Fruit fly (Drosophila melanogaster) whole organism, prepupa: ENCODE results near the gene CG4375.

Source experiments
- Blimp-1 ChIP-seq: fragments of 200-800 bp; sonication (Bioruptor generic); optimal IDR thresholded peaks from 3 replicates; lab custom pipeline; 2017; ENCODE audit warnings: missing biosample characterization, missing genetic modification characterization, mild to moderate bottlenecking, moderate library complexity, missing genetic modification reagents
- CG10669 ChIP-seq: fragments of 200-800 bp; sonication (Bioruptor generic); optimal IDR thresholded peaks from 3 replicates; lab custom pipeline; 2018; ENCODE audit warnings: missing biosample characterization, mild to moderate bottlenecking, missing genetic modification characterization, moderate library complexity
- CG31627 ChIP-seq: fragments of 200-800 bp; sonication (Bioruptor generic); optimal IDR thresholded peaks from 3 replicates; lab custom pipeline; 2016; ENCODE audit warnings: missing biosample characterization, missing genetic modification characterization
- CG32006 ChIP-seq: fragments of 200-800 bp; sonication (Bioruptor generic); optimal IDR thresholded peaks from 3 replicates; lab custom pipeline; 2017; ENCODE audit warnings: missing biosample characterization, mild to moderate bottlenecking, missing genetic modification characterization
- CG6163 ChIP-seq: fragments of 200-800 bp; sonication (Bioruptor generic); IDR thresholded peaks from 3 replicates; pipeline ENCODE4 v1.3.6; 2022; ENCODE audit warnings: missing biosample characterization, missing genetic modification characterization
- CG6854 ChIP-seq: fragments of 200-800 bp; sonication (Bioruptor generic); optimal IDR thresholded peaks from 2 replicates; lab custom pipeline; 2017; ENCODE audit warnings: missing biosample characterization, mild to moderate bottlenecking, missing genetic modification characterization
- CG7368 ChIP-seq: fragments of 200-800 bp; sonication (Bioruptor generic); optimal IDR thresholded peaks from 3 replicates; lab custom pipeline; 2016; ENCODE audit warnings: missing biosample characterization, missing genetic modification characterization
- CG8319 ChIP-seq: fragments of 200-800 bp; sonication (Bioruptor generic); optimal IDR thresholded peaks from 3 replicates; lab custom pipeline; 2016; ENCODE audit warnings: missing biosample characterization, missing genetic modification characterization
- Eip75B ChIP-seq: fragments of 200-800 bp; sonication (Bioruptor generic); optimal IDR thresholded peaks from 3 replicates; lab custom pipeline; 2016; ENCODE audit warnings: missing biosample characterization, missing genetic modification characterization
- Eip78C ChIP-seq: fragments of 200-800 bp; sonication (Bioruptor generic); peaks from one replicate; lab custom pipeline; 2016; ENCODE audit warnings: missing biosample characterization, missing genetic modification characterization
- Hr4 ChIP-seq: fragments of 200-800 bp; sonication (Bioruptor generic); optimal IDR thresholded peaks from 3 replicates; lab custom pipeline; 2016; ENCODE audit warnings: missing biosample characterization, missing genetic modification characterization
- Lpt ChIP-seq: fragments of 200-800 bp; sonication (Bioruptor generic); optimal IDR thresholded peaks from 3 replicates; lab custom pipeline; 2016; ENCODE audit warnings: missing biosample characterization, missing genetic modification characterization
- OdsH ChIP-seq: fragments of 200-800 bp; sonication (Bioruptor generic); optimal IDR thresholded peaks from 3 replicates; lab custom pipeline; 2016; ENCODE audit warnings: missing biosample characterization, missing genetic modification characterization
- Sox102F ChIP-seq: fragments of 200-800 bp; sonication (Bioruptor generic); optimal IDR thresholded peaks from 2 replicates; lab custom pipeline; 2016; ENCODE audit warnings: missing biosample characterization, mild to moderate bottlenecking, missing genetic modification characterization
- Sox14 ChIP-seq: fragments of 200-800 bp; sonication (Bioruptor generic); optimal IDR thresholded peaks from 3 replicates; lab custom pipeline; 2016; ENCODE audit warnings: missing biosample characterization, missing genetic modification characterization
- acj6 ChIP-seq: fragments of 200-800 bp; sonication (Bioruptor generic); optimal IDR thresholded peaks from 3 replicates; lab custom pipeline; 2016; ENCODE audit warnings: missing biosample characterization, missing genetic modification characterization
- esn ChIP-seq: fragments of 200-800 bp; sonication (Bioruptor generic); optimal IDR thresholded peaks from 2 replicates; lab custom pipeline; 2016; ENCODE audit warnings: missing biosample characterization, mild to moderate bottlenecking, missing genetic modification characterization, moderate library complexity
- fd59A ChIP-seq: fragments of 200-800 bp; sonication (Bioruptor generic); optimal IDR thresholded peaks from 2 replicates; lab custom pipeline; 2017; ENCODE audit warnings: missing biosample characterization, mild to moderate bottlenecking, missing genetic modification characterization, missing genetic modification reagents
- fkh ChIP-seq: fragments of 200-800 bp; sonication (Bioruptor generic); optimal IDR thresholded peaks from 3 replicates; lab custom pipeline; 2017; ENCODE audit warnings: missing biosample characterization, mild to moderate bottlenecking, missing genetic modification characterization, moderate library complexity
- lz ChIP-seq: fragments of 200-800 bp; sonication (Bioruptor generic); optimal IDR thresholded peaks from 3 replicates; lab custom pipeline; 2016; ENCODE audit warnings: missing biosample characterization, missing genetic modification characterization
- net ChIP-seq: fragments of 200-800 bp; sonication (Bioruptor generic); optimal IDR thresholded peaks from 3 replicates; lab custom pipeline; 2016; ENCODE audit warnings: missing biosample characterization, missing genetic modification characterization
- pdm3 ChIP-seq: fragments of 200-800 bp; sonication (Bioruptor generic); optimal IDR thresholded peaks from 3 replicates; lab custom pipeline; 2016; ENCODE audit warnings: missing biosample characterization, missing genetic modification characterization
- spab ChIP-seq: fragments of 200-800 bp; sonication (Bioruptor generic); optimal IDR thresholded peaks from 2 replicates; lab custom pipeline; 2017; ENCODE audit warnings: missing biosample characterization, mild to moderate bottlenecking, missing genetic modification characterization, missing genetic modification reagents
- ss ChIP-seq, 2 experiments: fragments of 200-800 bp; sonication (Bioruptor generic); optimal IDR thresholded peaks; 2 replicates in 1 of 2; 3 replicates in 1 of 2; lab custom pipeline; 2017 to 2018; ENCODE audit warnings: mild to moderate bottlenecking in 2 of 2, missing biosample characterization in 2 of 2, missing genetic modification characterization in 2 of 2, moderate library complexity in 1 of 2
- svp ChIP-seq: fragments of 200-800 bp; sonication (Bioruptor generic); peaks from one replicate; lab custom pipeline; 2016; ENCODE audit warnings: missing biosample characterization, missing genetic modification characterization

The CG4375 gene

dm6 chr2L:1008923-1009322, 17.8 kb downstream of the CG4375 start:
- TF ChIP-seq esn (GFP tag; lab: Kevin White, UChicago) (no peak), CG31627 (GFP tag; lab: Kevin White, UChicago) (no peak)
- TF ChIP-seq, all 60 proteins: peak for 0

dm6 chr2L:1007840-1008241, 18.9 kb downstream of the CG4375 start:
- TF ChIP-seq Hr4 (GFP tag; lab: Kevin White, UChicago): no peak
- TF ChIP-seq Sox14: no peak
- peak in 1 of 2 experiments; percentile 43 for TF ChIP-seq ss (GFP tag; optimal IDR thresholded peaks at IDR 0.05; lab: Kevin White, UChicago)
- no peak for TF ChIP-seq CG7368 (GFP tag; lab: Kevin White, UChicago)
- 0 out of 3 replicates have a peak, but pooled peaks have one; percentile 23 for TF ChIP-seq CG6163 (GFP tag; lab: Robert Waterston, UW)
- no peak for TF ChIP-seq Eip78C (GFP tag; lab: Kevin White, UChicago)
- TF ChIP-seq Blimp-1 (GFP tag; lab: Kevin White, UChicago): peak; percentile 91

dm6 chr2L:1007142-1007839, 19.4 kb downstream of the CG4375 start:
- TF ChIP-seq Sox102F (GFP tag; lab: Kevin White, UChicago) (peak; percentile 2), svp (GFP tag; lab: Kevin White, UChicago) (peak; percentile 63), CG8319 (GFP tag; lab: Kevin White, UChicago) (peak; percentile 73), lz (peak; percentile 6), ss (GFP tag; optimal IDR thresholded peaks at IDR 0.05; lab: Kevin White, UChicago) (peak in 1 of 2 experiments; percentile 58), Eip78C (GFP tag; lab: Kevin White, UChicago) (peak; percentile 9), CG6854 (no peak), Lpt (GFP tag; lab: Kevin White, UChicago) (no peak)
- TF ChIP-seq, all 60 proteins: peak for 6

dm6 chr2L:1006516-1006915, 20.2 kb downstream of the CG4375 start:
- TF ChIP-seq spab (GFP tag; lab: Kevin White, UChicago) (no peak), CG32006 (GFP tag; lab: Kevin White, UChicago) (no peak), OdsH (GFP tag; lab: Kevin White, UChicago) (no peak), CG7368 (GFP tag; lab: Kevin White, UChicago) (no peak), fd59A (GFP tag; lab: Kevin White, UChicago) (no peak), lz (no peak), fkh (GFP tag; lab: Kevin White, UChicago) (no peak), pdm3 (no peak), CG10669 (GFP tag; lab: Kevin White, UChicago) (no peak), Eip75B (GFP tag; lab: Kevin White, UChicago) (no peak), acj6 (GFP tag; lab: Kevin White, UChicago) (no peak), net (GFP tag; lab: Kevin White, UChicago) (no peak)
